Worm (Caenorhabditis elegans) whole organism, late embryonic: ENCODE measurements around the gene F10E7.2.

Source experiments
- C08G9.2 ChIP-seq: sonication (generic microtip); optimal IDR thresholded peaks from 2 replicates; lab custom pipeline; 2016; ENCODE audit warnings: mild to moderate bottlenecking, missing genetic modification characterization, moderate library complexity, missing compliant biosample characterization
- F13H6.1 ChIP-seq: sonication (generic microtip); optimal IDR thresholded peaks from 2 replicates; lab custom pipeline; 2016; ENCODE audit warnings: missing genetic modification characterization, missing compliant biosample characterization
- K02D7.2 ChIP-seq: sonication (generic microtip); optimal IDR thresholded peaks from 2 replicates; lab custom pipeline; 2017; ENCODE audit warnings: mild to moderate bottlenecking, missing genetic modification characterization, missing compliant biosample characterization
- Y22D7AL.16 ChIP-seq: sonication (generic microtip); optimal IDR thresholded peaks from 2 replicates; lab custom pipeline; 2016; ENCODE audit warnings: missing genetic modification characterization, missing compliant biosample characterization
- ahr-1 ChIP-seq: sonication (generic microtip); optimal IDR thresholded peaks from 2 replicates; lab custom pipeline; 2016; ENCODE audit warnings: missing genetic modification characterization, missing compliant biosample characterization
- ama-1 ChIP-seq: fragments of 150-350 bp; optimal IDR thresholded peaks from 2 replicates; lab custom pipeline; 2014
- ceh-14 ChIP-seq: sonication (generic microtip); optimal IDR thresholded peaks from 2 replicates; lab custom pipeline; 2016; ENCODE audit warnings: missing genotype, missing genetic modification characterization, missing compliant biosample characterization
- ceh-18 ChIP-seq: sonication (generic microtip); optimal IDR thresholded peaks from 2 replicates; lab custom pipeline; 2016; ENCODE audit warnings: missing genetic modification characterization, missing compliant biosample characterization
- ceh-22 ChIP-seq: sonication (generic microtip); optimal IDR thresholded peaks from 2 replicates; lab custom pipeline; 2017; ENCODE audit warnings: missing biosample characterization, missing genetic modification characterization
- ceh-24 ChIP-seq: sonication (generic microtip); optimal IDR thresholded peaks from 2 replicates; lab custom pipeline; 2016; ENCODE audit warnings: mild to moderate bottlenecking, missing genetic modification characterization, missing compliant biosample characterization
- ceh-30 ChIP-seq: fragments of 150-350 bp; optimal IDR thresholded peaks from 2 replicates; lab custom pipeline; 2014; ENCODE audit warnings: missing biosample characterization, missing genetic modification characterization
- ceh-34 ChIP-seq: sonication (generic microtip); optimal IDR thresholded peaks from 2 replicates; lab custom pipeline; 2016; ENCODE audit warnings: mild to moderate bottlenecking, missing genetic modification characterization, missing compliant biosample characterization
- ceh-48 ChIP-seq: sonication (generic microtip); optimal IDR thresholded peaks from 2 replicates; lab custom pipeline; 2016; ENCODE audit warnings: missing genetic modification characterization, inconsistent platforms, missing compliant biosample characterization
- ceh-6 ChIP-seq: fragments of 200-800 bp; sonication (Bioruptor generic); optimal IDR thresholded peaks from 2 replicates; lab custom pipeline; 2018; ENCODE audit warnings: mild to moderate bottlenecking, missing genetic modification characterization, missing compliant biosample characterization
- dmd-4 ChIP-seq: sonication (generic microtip); optimal IDR thresholded peaks from 2 replicates; lab custom pipeline; 2016; ENCODE audit warnings: borderline replicate concordance, missing genetic modification characterization, missing compliant biosample characterization
- dve-1 ChIP-seq: sonication (generic microtip); optimal IDR thresholded peaks from 2 replicates; lab custom pipeline; 2017; ENCODE audit warnings: antibody characterized with exemption, mild to moderate bottlenecking, missing genetic modification characterization, missing compliant biosample characterization
- elt-2 ChIP-seq: sonication (generic microtip); optimal IDR thresholded peaks from 2 replicates; lab custom pipeline; 2016; ENCODE audit warnings: missing genetic modification reagents, missing genetic modification characterization, missing compliant biosample characterization
- elt-4 ChIP-seq: sonication (generic microtip); optimal IDR thresholded peaks from 2 replicates; lab custom pipeline; 2016; ENCODE audit warnings: missing genetic modification characterization, missing compliant biosample characterization
- ets-4 ChIP-seq: sonication (generic microtip); optimal IDR thresholded peaks from 2 replicates; lab custom pipeline; 2016; ENCODE audit warnings: missing genetic modification characterization, missing compliant biosample characterization
- eyg-1 ChIP-seq: sonication (generic microtip); optimal IDR thresholded peaks from 2 replicates; lab custom pipeline; 2016; ENCODE audit warnings: missing genotype, missing genetic modification characterization, missing compliant biosample characterization
- hlh-13 ChIP-seq: fragments of 200-800 bp; sonication (Bioruptor generic); optimal IDR thresholded peaks from 2 replicates; lab custom pipeline; 2018; ENCODE audit warnings: mild to moderate bottlenecking, missing genetic modification characterization, missing compliant biosample characterization
- hlh-15 ChIP-seq: sonication (generic microtip); optimal IDR thresholded peaks from 2 replicates; lab custom pipeline; 2016; ENCODE audit warnings: missing genetic modification characterization, missing compliant biosample characterization
- hlh-6 ChIP-seq: sonication (generic microtip); optimal IDR thresholded peaks from 2 replicates; lab custom pipeline; 2016; ENCODE audit warnings: missing genotype, missing genetic modification characterization, missing compliant biosample characterization
- lim-6 ChIP-seq: sonication (generic microtip); optimal IDR thresholded peaks from 2 replicates; lab custom pipeline; 2016; ENCODE audit warnings: missing genetic modification characterization, missing compliant biosample characterization
- lin-11 ChIP-seq: fragments of 200-800 bp; sonication (Bioruptor generic); optimal IDR thresholded peaks from 2 replicates; lab custom pipeline; 2018; ENCODE audit warnings: mild to moderate bottlenecking, missing genetic modification characterization, missing compliant biosample characterization
- mec-3 ChIP-seq: sonication (generic microtip); optimal IDR thresholded peaks from 2 replicates; lab custom pipeline; 2016; ENCODE audit warnings: borderline replicate concordance, missing genetic modification characterization, missing compliant biosample characterization
- nhr-11 ChIP-seq: fragments of 150-350 bp; optimal IDR thresholded peaks from 2 replicates; lab custom pipeline; 2014; ENCODE audit warnings: missing biosample characterization, missing genetic modification characterization
- nhr-232 ChIP-seq: sonication (generic microtip); optimal IDR thresholded peaks from 2 replicates; lab custom pipeline; 2016; ENCODE audit warnings: missing genetic modification characterization, missing compliant biosample characterization
- npax-4 ChIP-seq: sonication (generic microtip); optimal IDR thresholded peaks from 2 replicates; lab custom pipeline; 2016; ENCODE audit warnings: missing genetic modification characterization, missing compliant biosample characterization
- odd-2 ChIP-seq: sonication (generic microtip); optimal IDR thresholded peaks from 2 replicates; lab custom pipeline; 2017; ENCODE audit warnings: antibody characterized with exemption, mild to moderate bottlenecking, missing genetic modification characterization, missing compliant biosample characterization
- pax-1 ChIP-seq: fragments of 150-350 bp; optimal IDR thresholded peaks from 2 replicates; lab custom pipeline; 2014; ENCODE audit warnings: missing biosample characterization, missing genetic modification characterization
- pha-4 ChIP-seq: fragments of 150-350 bp; optimal IDR thresholded peaks from 2 replicates; lab custom pipeline; 2018; ENCODE audit warnings: missing biosample characterization, missing genetic modification reagents, missing genetic modification characterization
- pros-1 ChIP-seq: fragments of 150-350 bp; optimal IDR thresholded peaks from 2 replicates; lab custom pipeline; 2014; ENCODE audit warnings: missing biosample characterization, missing genetic modification reagents, missing genetic modification characterization
- sox-2 ChIP-seq: fragments of 200-800 bp; sonication (Bioruptor generic); IDR thresholded peaks from 2 replicates; pipeline ENCODE4 v1.3.6; 2022; ENCODE audit warnings: missing genetic modification reagents, missing genetic modification characterization, missing compliant biosample characterization
- tbx-2 ChIP-seq: sonication (generic microtip); optimal IDR thresholded peaks from 2 replicates; lab custom pipeline; 2016; ENCODE audit warnings: missing genetic modification characterization, missing compliant biosample characterization
- tbx-7 ChIP-seq: sonication (generic microtip); optimal IDR thresholded peaks from 2 replicates; lab custom pipeline; 2016; ENCODE audit warnings: missing genotype, missing genetic modification characterization, missing compliant biosample characterization
- ttx-3 ChIP-seq: sonication (generic microtip); optimal IDR thresholded peaks from 2 replicates; lab custom pipeline; 2016; ENCODE audit warnings: missing genetic modification reagents, missing genetic modification characterization, missing compliant biosample characterization
- unc-3 ChIP-seq, 2 experiments: fragments of 200-800 bp in 1 of 2; sonication (Bioruptor generic) in 1 of 2; sonication (generic microtip) in 1 of 2; conservative IDR thresholded peaks in 1 of 2; optimal IDR thresholded peaks in 1 of 2; 2 replicates each; pipeline versions ENCODE4 v1.3.6 to Lab custom; 2016 to 2022; ENCODE audit warnings: missing compliant biosample characterization in 2 of 2, missing genetic modification characterization in 2 of 2, missing genetic modification reagents in 1 of 2
- unc-55 ChIP-seq: sonication (generic microtip); optimal IDR thresholded peaks from 2 replicates; lab custom pipeline; 2017; ENCODE audit warnings: missing biosample characterization, missing genetic modification reagents, missing genetic modification characterization
- unc-86 ChIP-seq: sonication (generic microtip); optimal IDR thresholded peaks from 2 replicates; lab custom pipeline; 2016; ENCODE audit warnings: missing genetic modification characterization, missing compliant biosample characterization
- zip-5 ChIP-seq: sonication (generic microtip); optimal IDR thresholded peaks from 2 replicates; lab custom pipeline; 2016; ENCODE audit warnings: missing genetic modification characterization, missing compliant biosample characterization

F10E7.2 gene

DNA sequence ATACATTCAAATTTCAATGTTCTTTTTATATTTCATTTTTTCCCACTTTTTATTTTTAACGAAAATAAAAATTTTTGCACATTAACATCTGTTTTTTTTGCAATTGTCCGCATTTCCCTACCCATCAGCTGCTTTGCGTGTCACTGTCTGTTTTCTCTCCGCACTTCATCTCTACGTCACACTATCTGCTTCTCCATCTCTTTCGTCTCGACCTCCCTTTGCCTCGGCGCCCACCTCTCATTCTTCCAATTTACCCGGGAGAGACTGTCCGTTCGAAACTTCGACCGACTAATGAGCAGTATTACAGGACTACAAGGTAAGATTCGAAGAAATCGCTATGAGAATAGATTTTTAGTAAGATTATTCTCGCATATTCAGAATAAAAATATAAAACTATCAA lies 33.4 kb downstream of the F10E7.2 start, which contains the start of gene C27H5.2:
Gene C27H5.2 (plus strand): TSS at position 190 of the 400 bp plus-strand sequence.
- TF ChIP-seq ttx-3 (tag; lab: Kevin White, UChicago) (no peak), ama-1 (lab: Kevin White, UChicago) (peak; percentile 47), ceh-14 (tag; lab: Kevin White, UChicago) (no peak)

DNA sequence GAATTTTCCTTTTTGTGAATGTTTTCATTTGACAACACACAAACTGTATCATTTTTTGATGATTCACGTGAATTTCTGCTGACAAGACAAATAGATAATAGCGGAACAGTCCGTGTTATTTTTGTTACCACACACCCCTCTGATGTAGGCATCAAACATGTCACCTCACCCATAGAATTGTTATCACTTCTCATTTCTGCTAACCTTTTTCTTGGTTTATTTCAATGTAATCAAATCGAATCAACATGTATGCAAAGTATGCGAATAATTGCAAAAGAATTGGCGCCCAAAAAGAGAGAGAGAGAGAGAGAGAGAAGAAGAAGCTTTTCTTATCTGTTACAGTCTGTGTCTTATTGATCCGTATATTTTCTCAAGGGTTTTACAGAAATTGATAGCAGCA lies 35.4 kb downstream of the F10E7.2 start:
- TF ChIP-seq elt-2 (tag; lab: Kevin White, UChicago) (peak; percentile 61), hlh-6 (tag; lab: Kevin White, UChicago) (no peak)

- TF ChIP-seq unc-3 (GFP tag; conservative IDR thresholded peaks at IDR 0.05; lab: Robert Waterston, UW), result no peak
- no peak for TF ChIP-seq unc-3 (tag; optimal IDR thresholded peaks at IDR 0.05; lab: Kevin White, UChicago)
- TF ChIP-seq ceh-6 (GFP tag; lab: Kevin White, UChicago), result no peak
- TF ChIP-seq K02D7.2 (tag; lab: Kevin White, UChicago), result no peak
- no peak for TF ChIP-seq pax-1
- no peak for TF ChIP-seq hlh-13 (GFP tag; lab: Kevin White, UChicago)
- TF ChIP-seq pros-1, result no peak
- TF ChIP-seq lin-11, result no peak
- no peak for TF ChIP-seq ets-4 (tag; lab: Kevin White, UChicago)
- TF ChIP-seq ttx-3 (tag; lab: Kevin White, UChicago), result no peak
- no peak for TF ChIP-seq nhr-11 (tag; lab: Kevin White, UChicago)
- no peak for TF ChIP-seq unc-55 (GFP tag; lab: Kevin White, UChicago)
- TF ChIP-seq hlh-6 (tag; lab: Kevin White, UChicago), result no peak
- TF ChIP-seq odd-2 (tag; lab: Kevin White, UChicago), result no peak
- TF ChIP-seq dve-1 (tag; lab: Kevin White, UChicago), result no peak
Measured at ce11 chrII:7161512-7161911, 39.5 kb downstream of the F10E7.2 start, which contains the start of gene C27H5.12. Gene C27H5.12, minus strand, starts transcription at chrII:7161612.

DNA sequence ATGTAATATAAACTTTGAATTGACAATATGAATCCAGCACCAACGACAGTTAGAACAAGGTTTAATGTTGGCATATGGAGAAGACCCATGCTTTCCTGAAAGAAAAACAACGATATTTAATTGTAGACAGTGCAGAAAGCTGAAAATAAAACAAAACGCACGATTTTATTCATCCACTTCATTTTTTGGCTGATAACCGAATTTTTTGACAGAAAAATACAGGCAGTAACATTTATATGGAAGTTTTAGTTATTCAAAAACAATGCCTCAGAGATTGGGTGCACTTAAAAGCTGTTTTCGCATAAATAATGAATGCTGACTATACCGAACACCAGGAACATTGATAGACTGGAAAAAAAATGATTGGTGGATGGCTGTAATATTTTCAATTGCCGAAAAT lies 43.7 kb downstream of the F10E7.2 start, which contains the start of gene mfsd-13.2:
Gene mfsd-13.2 (minus strand): TSS at position 101 of the 400 bp plus-strand sequence.
- TF ChIP-seq ets-4 (tag; lab: Kevin White, UChicago), result no peak
- no peak for TF ChIP-seq ceh-14 (tag; lab: Kevin White, UChicago)
- no peak for TF ChIP-seq ceh-34 (tag; lab: Kevin White, UChicago)
- no peak for TF ChIP-seq Y22D7AL.16 (tag; lab: Kevin White, UChicago)
- no peak for TF ChIP-seq ceh-22 (tag; lab: Kevin White, UChicago)
- TF ChIP-seq mec-3, result no peak
- TF ChIP-seq K02D7.2 (tag; lab: Kevin White, UChicago), result no peak
- TF ChIP-seq eyg-1 (tag; lab: Kevin White, UChicago), result no peak
- TF ChIP-seq hlh-15, result no peak
- no peak for TF ChIP-seq dmd-4 (tag; lab: Kevin White, UChicago)
- TF ChIP-seq ceh-24 (tag; lab: Kevin White, UChicago), result no peak
- no peak for TF ChIP-seq unc-55 (GFP tag; lab: Kevin White, UChicago)
- TF ChIP-seq tbx-2 (tag; lab: Kevin White, UChicago), result no peak
- TF ChIP-seq lim-6 (tag; lab: Kevin White, UChicago), result no peak

ce11 chrII:7166768-7167167 lies 44.7 kb downstream of the F10E7.2 start:
- TF ChIP-seq tbx-7 (tag; lab: Kevin White, UChicago) (no peak), ceh-24 (tag; lab: Kevin White, UChicago) (no peak), elt-4 (tag; lab: Kevin White, UChicago) (no peak), ceh-18 (no peak), unc-86 (tag; lab: Kevin White, UChicago) (no peak), C08G9.2 (tag; lab: Kevin White, UChicago) (no peak), Y22D7AL.16 (tag; lab: Kevin White, UChicago) (no peak), zip-5 (no peak), ceh-30 (no peak), elt-2 (tag; lab: Kevin White, UChicago) (no peak), ahr-1 (tag; lab: Kevin White, UChicago) (no peak), unc-3 (GFP tag; conservative IDR thresholded peaks at IDR 0.05; lab: Robert Waterston, UW) (no peak), unc-3 (tag; optimal IDR thresholded peaks at IDR 0.05; lab: Kevin White, UChicago) (no peak), nhr-232 (tag; lab: Kevin White, UChicago) (no peak), ceh-48 (no peak), sox-2 (GFP tag; lab: Robert Waterston, UW) (no peak), unc-55 (GFP tag; lab: Kevin White, UChicago) (no peak), pha-4 (tag; lab: Kevin White, UChicago) (no peak), npax-4 (tag; lab: Kevin White, UChicago) (no peak), F13H6.1 (no peak)
